Worm (Caenorhabditis elegans) whole organism, L4/young adult: Measurements from ENCODE around the gene F32F2.4.

Experiments used
- W03F9.2 ChIP-seq: fragments of 150-350 bp; optimal IDR thresholded peaks from 2 replicates; lab custom pipeline; 2014; ENCODE audit warnings: missing biosample characterization, missing genetic modification characterization
- dao-5 ChIP-seq: sonication (generic microtip); optimal IDR thresholded peaks from 2 replicates; lab custom pipeline; 2016; ENCODE audit warnings: missing genotype, missing genetic modification characterization, moderate library complexity, missing compliant biosample characterization
- him-1 ChIP-seq: sonication (generic microtip); optimal IDR thresholded peaks from 2 replicates; lab custom pipeline; 2016; ENCODE audit warnings: missing genotype, missing genetic modification reagents, missing genetic modification characterization, missing compliant biosample characterization

DNA sequence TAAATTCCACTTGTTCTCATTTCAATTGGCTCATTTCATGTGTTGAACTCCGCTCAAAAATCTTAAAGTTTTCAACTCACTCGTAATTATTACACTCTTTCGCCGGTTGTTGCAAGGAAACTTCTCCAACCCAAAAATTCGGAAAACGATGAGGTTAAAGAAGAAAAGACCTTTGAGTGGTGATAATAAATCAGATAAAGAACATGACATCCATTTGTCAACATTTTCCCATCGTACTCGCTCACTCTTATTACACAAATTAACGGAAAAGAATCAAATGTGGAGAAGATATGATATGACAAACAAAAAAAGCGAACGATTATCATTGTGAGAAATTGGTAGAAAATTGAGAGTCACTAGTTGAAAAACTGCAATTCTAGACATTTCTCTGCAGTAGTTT, 9.2 kb downstream of the F32F2.4 start:
- TF ChIP-seq him-1 (tag; lab: Kevin White, UChicago): no peak
- TF ChIP-seq dao-5 (tag; lab: Kevin White, UChicago): no peak
- TF ChIP-seq W03F9.2: no peak
